Fruit fly (Drosophila melanogaster): ENCODE data around the gene CG10591.

CG10591 gene

dm6 chr3L:5562584-5562983 lies 36.9 kb downstream of the CG10591 start:
- TF ChIP-seq noc (tag; optimal IDR thresholded peaks at IDR 0.05), result no peak

dm6 chr3L:5561341-5561740 lies 38.2 kb downstream of the CG10591 start, which contains the start of gene sinu:
Gene sinu (minus strand): TSS chr3L:5561598.
- TF ChIP-seq noc (tag; optimal IDR thresholded peaks at IDR 0.05), result no peak

dm6 chr3L:5556195-5556594 lies 43.3 kb downstream of the CG10591 start:
- no peak for TF ChIP-seq noc (tag; optimal IDR thresholded peaks at IDR 0.05)

dm6 chr3L:5554377-5554776 lies 45.1 kb downstream of the CG10591 start:
- TF ChIP-seq noc (tag; optimal IDR thresholded peaks at IDR 0.05), result peak; percentile 65

dm6 chr3L:5553717-5554116 lies 45.8 kb downstream of the CG10591 start:
- TF ChIP-seq noc (tag; optimal IDR thresholded peaks at IDR 0.05), result no peak

dm6 chr3L:5551087-5551486 lies 48.4 kb downstream of the CG10591 start, which contains the start of gene frm:
Gene frm (minus strand): TSS chr3L:5551159.
- TF ChIP-seq noc (tag; optimal IDR thresholded peaks at IDR 0.05), result no peak

Data from whole organism, larva.